Worm (Caenorhabditis elegans): Measurements from ENCODE around the gene F22B7.3.

ce11 chrIII:8654400-8654980, 5.8 kb downstream of the F22B7.3 start:
- TF ChIP-seq mdl-1 (tag; optimal IDR thresholded peaks at IDR 0.05) (no peak), nhr-85 (tag) (peak; percentile 87), fkh-4 (tag; optimal IDR thresholded peaks at IDR 0.05; ENCODE audit: borderline replicate concordance) (no peak), ztf-11 (tag; optimal IDR thresholded peaks at IDR 0.05) (no peak), isw-1 (GFP tag; IDR thresholded peaks at IDR 0.05) (no peak), unc-130 (tag; optimal IDR thresholded peaks at IDR 0.05) (peak; percentile 2), nhr-11 (tag; optimal IDR thresholded peaks at IDR 0.05) (no peak), unc-62 (GFP tag; optimal IDR thresholded peaks at IDR 0.05) (no peak), elt-2 (tag; optimal IDR thresholded peaks at IDR 0.05) (no peak), lsy-2 (tag; optimal IDR thresholded peaks at IDR 0.05) (no peak), zag-1 (tag; optimal IDR thresholded peaks at IDR 0.05) (no peak), nhr-90 (tag; optimal IDR thresholded peaks at IDR 0.05; ENCODE audit: poor library complexity) (no peak)

Data from whole organism, L1 larva.